Worm (Caenorhabditis elegans): Measurements from ENCODE around the gene cogc-8.

- no peak for TF ChIP-seq T22C8.4 (GFP tag; IDR thresholded peaks at IDR 0.05)
- TF ChIP-seq flt-1 (GFP tag; IDR thresholded peaks at IDR 0.05), result peak; percentile 84
- TF ChIP-seq cog-1 (tag; optimal IDR thresholded peaks at IDR 0.05), result peak; percentile 74
- TF ChIP-seq ref-1 (GFP tag; conservative IDR thresholded peaks at IDR 0.05), result no peak
- peak; percentile 70; the same call in 1 of the 2 replicates for TF ChIP-seq ztf-23 (GFP tag; IDR thresholded peaks at IDR 0.05)
- TF ChIP-seq klf-2 (GFP tag; conservative IDR thresholded peaks at IDR 0.05), result no peak
- no peak for TF ChIP-seq tab-1 (GFP tag; IDR thresholded peaks at IDR 0.05)
Observed at ce11 chrIV:192046-192445, 48.2 kb upstream of the cogc-8 start, which contains the start of gene Y38C1AA.12.

All from whole organism, midembryonic.